Worm (Caenorhabditis elegans): ENCODE measurements around the gene tag-51.

- TF ChIP-seq tbx-37 (GFP tag; conservative IDR thresholded peaks at IDR 0.05) (no peak), ama-1 (optimal IDR thresholded peaks at IDR 0.05) (no peak), tbx-11 (GFP tag; IDR thresholded peaks at IDR 0.05) (no peak), B0310.2 (tag; optimal IDR thresholded peaks at IDR 0.05) (no peak), ets-7 (tag; optimal IDR thresholded peaks at IDR 0.05) (no peak), scrt-1 (GFP tag; IDR thresholded peaks at IDR 0.05) (no peak), tra-4 (tag; optimal IDR thresholded peaks at IDR 0.05) (no peak), aly-1 (tag; optimal IDR thresholded peaks at IDR 0.05) (no peak)
Observed at ce11 chrIII:896904-897303, 42.9 kb downstream of the tag-51 start.

Measured in whole organism, early embryonic.